Worm (Caenorhabditis elegans): ENCODE measurements around the gene W07G4.5.

DNA sequence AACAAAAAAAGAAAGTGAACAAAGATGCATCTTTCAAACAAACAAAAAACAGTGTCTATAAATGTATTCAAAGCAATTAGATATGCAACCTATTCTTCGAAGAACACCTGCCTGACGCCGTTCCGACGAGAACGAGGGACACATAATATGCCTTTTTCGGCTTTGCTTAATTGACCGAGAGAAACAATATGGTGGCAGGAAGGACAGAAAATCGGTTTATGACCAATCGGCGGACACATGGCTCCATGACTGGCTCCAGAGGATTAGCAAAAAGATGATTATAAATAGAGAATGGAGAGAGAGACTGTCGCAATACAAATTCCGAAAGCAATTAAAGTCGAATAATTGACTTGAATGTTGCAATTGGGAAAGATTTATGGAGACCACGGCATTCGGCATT lies 29.5 kb upstream of the W07G4.5 start:
- TF ChIP-seq mdl-1 (tag; optimal IDR thresholded peaks at IDR 0.05) (no peak), zag-1 (tag; optimal IDR thresholded peaks at IDR 0.05) (no peak), lsy-2 (tag; optimal IDR thresholded peaks at IDR 0.05) (no peak), crh-2 (tag; optimal IDR thresholded peaks at IDR 0.05) (no peak), elt-3 (tag; optimal IDR thresholded peaks at IDR 0.05) (no peak), elt-1 (tag; optimal IDR thresholded peaks at IDR 0.05) (no peak), gmeb-1 (tag; optimal IDR thresholded peaks at IDR 0.05) (no peak), unc-55 (GFP tag; optimal IDR thresholded peaks at IDR 0.05) (no peak)

Measured in whole organism, L2 larva.